Worm (Caenorhabditis elegans): ENCODE results near the gene cyk-1.

cyk-1 gene

ce11 chrIII:6989900-6990299, 39.1 kb downstream of the cyk-1 start, which contains the start of gene prk-1:
prk-1 (plus strand) TSS chrIII:6990168.
- TF ChIP-seq blmp-1 (tag; optimal IDR thresholded peaks at IDR 0.05), result peak; percentile 2
- TF ChIP-seq snu-23 (GFP tag; optimal IDR thresholded peaks at IDR 0.05), result peak; percentile 22
- no peak for TF ChIP-seq ceh-88 (GFP tag; IDR thresholded peaks at IDR 0.05)
- no peak for TF ChIP-seq unc-98 (GFP tag; IDR thresholded peaks at IDR 0.05)
- TF ChIP-seq unc-130 (tag; optimal IDR thresholded peaks at IDR 0.05), result no peak
- TF ChIP-seq nhr-85 (tag), result peak; percentile 65
- peak; percentile 37 for TF ChIP-seq rnt-1 (tag; optimal IDR thresholded peaks at IDR 0.05)
- TF ChIP-seq lin-14 (GFP tag; optimal IDR thresholded peaks at IDR 0.05), result peak; percentile 45

ce11 chrIII:6989201-6989600, 39.8 kb downstream of the cyk-1 start:
- TF ChIP-seq egl-13 (tag; optimal IDR thresholded peaks at IDR 0.05), result no peak
- no peak for TF ChIP-seq ceh-88 (GFP tag; IDR thresholded peaks at IDR 0.05)
- TF ChIP-seq snpc-4 (tag; optimal IDR thresholded peaks at IDR 0.05), result no peak
- TF ChIP-seq lin-35 (GFP tag; optimal IDR thresholded peaks at IDR 0.05), result peak in 1 of 2 experiments; percentile 20
- no peak for TF ChIP-seq nhr-237 (tag; optimal IDR thresholded peaks at IDR 0.05)
- TF ChIP-seq tlp-1 (tag; optimal IDR thresholded peaks at IDR 0.05), result no peak
- peak; percentile 44 for TF ChIP-seq elt-2 (tag; optimal IDR thresholded peaks at IDR 0.05)
- TF ChIP-seq xbp-1 (tag; optimal IDR thresholded peaks at IDR 0.05), result no peak
- TF ChIP-seq elt-3 (tag; optimal IDR thresholded peaks at IDR 0.05), result no peak
- no peak for TF ChIP-seq lin-13 (GFP tag; optimal IDR thresholded peaks at IDR 0.05)

DNA sequence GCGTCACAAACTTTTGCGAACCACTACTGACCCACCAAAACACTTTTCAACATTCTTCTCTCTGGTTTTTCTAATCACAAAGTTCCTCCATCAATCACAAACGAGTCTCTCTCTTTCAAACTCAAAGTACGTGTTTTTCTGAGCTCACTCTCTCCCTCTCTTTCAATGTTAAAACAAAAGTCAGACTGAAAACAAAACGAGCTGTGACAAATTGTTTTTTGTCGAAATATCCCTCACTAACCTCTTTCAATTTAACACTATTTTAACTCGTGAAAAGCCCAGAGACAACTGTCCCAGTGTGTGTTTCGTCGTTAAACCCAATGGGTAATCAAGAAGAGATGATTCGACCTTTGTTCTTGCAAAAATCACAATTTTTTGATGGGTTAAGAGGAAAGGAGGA, 40.9 kb downstream of the cyk-1 start:
- peak in 1 of 2 experiments; percentile 22 for TF ChIP-seq lin-35 (GFP tag; optimal IDR thresholded peaks at IDR 0.05)
- TF ChIP-seq dsc-1 (tag; optimal IDR thresholded peaks at IDR 0.05), result peak; percentile 57
- no peak for TF ChIP-seq pag-3 (tag; optimal IDR thresholded peaks at IDR 0.05; ENCODE audit: borderline replicate concordance, insufficient read depth)
- peak; percentile 18 for TF ChIP-seq mep-1 (tag; optimal IDR thresholded peaks at IDR 0.05)
- no peak for TF ChIP-seq pqm-1 (tag; optimal IDR thresholded peaks at IDR 0.05)
- TF ChIP-seq nhr-71 (tag; optimal IDR thresholded peaks at IDR 0.05), result peak; percentile 93
- TF ChIP-seq nhr-47 (tag; optimal IDR thresholded peaks at IDR 0.05), result peak; percentile 42
- TF ChIP-seq egl-27 (tag; optimal IDR thresholded peaks at IDR 0.05), result no peak
- TF ChIP-seq lin-13 (GFP tag; optimal IDR thresholded peaks at IDR 0.05), result no peak
- TF ChIP-seq nhr-28 (tag; optimal IDR thresholded peaks at IDR 0.05), result no peak
- no peak for TF ChIP-seq sptf-1 (tag; optimal IDR thresholded peaks at IDR 0.05)
- no peak for TF ChIP-seq unc-62 (GFP tag; optimal IDR thresholded peaks at IDR 0.05)
- TF ChIP-seq hpl-2 (GFP tag; optimal IDR thresholded peaks at IDR 0.05), result no peak
- no peak for TF ChIP-seq egl-13 (tag; optimal IDR thresholded peaks at IDR 0.05)
- no peak for TF ChIP-seq blmp-1 (tag; optimal IDR thresholded peaks at IDR 0.05)
- peak; percentile 52 for TF ChIP-seq nhr-20 (tag; optimal IDR thresholded peaks at IDR 0.05)
- TF ChIP-seq zip-4 (GFP tag; optimal IDR thresholded peaks at IDR 0.05), result no peak
- no peak for TF ChIP-seq snpc-4 (tag; optimal IDR thresholded peaks at IDR 0.05)
- TF ChIP-seq vab-15 (tag; optimal IDR thresholded peaks at IDR 0.05), result peak; percentile 93
- TF ChIP-seq swsn-7 (tag; optimal IDR thresholded peaks at IDR 0.05), result peak; percentile 43
- TF ChIP-seq pax-3 (tag; optimal IDR thresholded peaks at IDR 0.05), result no peak
- peak; percentile 11 to 35 for TF ChIP-seq efl-1 (optimal IDR thresholded peaks at IDR 0.05)
- no peak for TF ChIP-seq efl-1 (GFP tag; optimal IDR thresholded peaks at IDR 0.05 in 1 of 2)
- TF ChIP-seq nhr-19 (GFP tag; conservative IDR thresholded peaks at IDR 0.05), result peak; percentile 84
- TF ChIP-seq mef-2 (tag; optimal IDR thresholded peaks at IDR 0.05), result peak; percentile 61
- TF ChIP-seq rnt-1 (tag; optimal IDR thresholded peaks at IDR 0.05), result peak; percentile 63
- TF ChIP-seq unc-98 (GFP tag; IDR thresholded peaks at IDR 0.05), result no peak
- no peak for TF ChIP-seq efl-3 (GFP tag; optimal IDR thresholded peaks at IDR 0.05)
- no peak for TF ChIP-seq ceh-82 (tag; optimal IDR thresholded peaks at IDR 0.05)
- no peak for TF ChIP-seq grh-1 (GFP tag; IDR thresholded peaks at IDR 0.05)
- no peak for TF ChIP-seq ceh-90 (tag; optimal IDR thresholded peaks at IDR 0.05)
- TF ChIP-seq nhr-12 (tag; optimal IDR thresholded peaks at IDR 0.05), result no peak
- no peak for TF ChIP-seq ceh-63 (GFP tag; optimal IDR thresholded peaks at IDR 0.05)
- peak; percentile 30 for TF ChIP-seq xbp-1 (tag; optimal IDR thresholded peaks at IDR 0.05)
- TF ChIP-seq F16B12.6 (tag; optimal IDR thresholded peaks at IDR 0.05), result no peak
- TF ChIP-seq mab-9 (GFP tag; IDR thresholded peaks at IDR 0.05), result no peak
- no peak for TF ChIP-seq isw-1 (GFP tag; IDR thresholded peaks at IDR 0.05)
- no peak for TF ChIP-seq nhr-90 (tag; optimal IDR thresholded peaks at IDR 0.05; ENCODE audit: poor library complexity)
- peak; percentile 3 for TF ChIP-seq fkh-4 (tag; optimal IDR thresholded peaks at IDR 0.05; ENCODE audit: borderline replicate concordance)
- no peak for TF ChIP-seq aha-1 (tag; optimal IDR thresholded peaks at IDR 0.05)
